Worm (Caenorhabditis elegans) whole organism, dauer: ENCODE data around the gene ugt-50.

Source experiments
- unc-62 ChIP-seq: sonication (generic microtip); optimal IDR thresholded peaks from 2 replicates; lab custom pipeline; 2017; ENCODE audit warnings: missing biosample characterization, missing genetic modification reagents, missing genetic modification characterization

Gene ugt-50

ce11 chrX:12691306-12691705, at the start of gene ugt-50:
ugt-50 (plus strand) TSS chrX:12691573.
- no peak for TF ChIP-seq unc-62 (GFP tag; lab: Kevin White, UChicago)

ce11 chrX:12642952-12643351, 48.4 kb upstream of the ugt-50 start:
- TF ChIP-seq unc-62 (GFP tag; lab: Kevin White, UChicago) = no peak

- no peak for TF ChIP-seq unc-62 (GFP tag; lab: Kevin White, UChicago)
These were observed 45.5 kb upstream of the ugt-50 start for ce11 chrX:12645846-12646245.

ce11 chrX:12646546-12647167, 44.7 kb upstream of the ugt-50 start, which contains the start of gene zmp-5:
zmp-5 (plus strand) TSS chrX:12647117.
- TF ChIP-seq unc-62 (GFP tag; lab: Kevin White, UChicago) = no peak

- no peak for TF ChIP-seq unc-62 (GFP tag; lab: Kevin White, UChicago)
These were observed 36.0 kb upstream of the ugt-50 start for ce11 chrX:12655339-12655875.

ce11 chrX:12656420-12657033, 34.8 kb upstream of the ugt-50 start:
- no peak for TF ChIP-seq unc-62 (GFP tag; lab: Kevin White, UChicago)

- no peak for TF ChIP-seq unc-62 (GFP tag; lab: Kevin White, UChicago)
These were observed 31.6 kb upstream of the ugt-50 start, which contains the start of gene C02B4.3 for ce11 chrX:12659814-12660213. C02B4.3 (minus strand) TSS chrX:12659847.

ce11 chrX:12661091-12661526, 30.3 kb upstream of the ugt-50 start:
- no peak for TF ChIP-seq unc-62 (GFP tag; lab: Kevin White, UChicago)

ce11 chrX:12663114-12663513, 28.3 kb upstream of the ugt-50 start:
- no peak for TF ChIP-seq unc-62 (GFP tag; lab: Kevin White, UChicago)

- no peak for TF ChIP-seq unc-62 (GFP tag; lab: Kevin White, UChicago)
These were observed 27.8 kb upstream of the ugt-50 start, which contains the start of gene nlp-76 for ce11 chrX:12663537-12663936. nlp-76 (minus strand) TSS chrX:12663903.

ce11 chrX:12664443-12664842, 26.9 kb upstream of the ugt-50 start:
- TF ChIP-seq unc-62 (GFP tag; lab: Kevin White, UChicago) = no peak

ce11 chrX:12664987-12665451, 26.4 kb upstream of the ugt-50 start:
- TF ChIP-seq unc-62 (GFP tag; lab: Kevin White, UChicago) = no peak

- no peak for TF ChIP-seq unc-62 (GFP tag; lab: Kevin White, UChicago)
These were observed 25.6 kb upstream of the ugt-50 start for ce11 chrX:12665799-12666198.

- no peak for TF ChIP-seq unc-62 (GFP tag; lab: Kevin White, UChicago)
These were observed 23.4 kb upstream of the ugt-50 start, which contains the start of gene nhr-17 for ce11 chrX:12667804-12668511. nhr-17 (minus strand) TSS chrX:12667854.

ce11 chrX:12668941-12669501, 22.4 kb upstream of the ugt-50 start:
- TF ChIP-seq unc-62 (GFP tag; lab: Kevin White, UChicago) = no peak
